Fruit fly (Drosophila melanogaster) whole organism: ENCODE measurements around the gene Best1.

Experiments used
- CG8478 ChIP-seq: fragments of >200 bp; optimal IDR thresholded peaks from 2 replicates; lab custom pipeline; 2018; ENCODE audit warnings: inconsistent platforms
- Dll ChIP-seq: fragments of >200 bp; optimal IDR thresholded peaks from 2 replicates; lab custom pipeline; 2017
- EcR ChIP-seq, 2 experiments: fragments of >200 bp; optimal IDR thresholded peaks; 2 replicates each; lab custom pipeline; 2017; ENCODE audit warnings: missing biosample characterization in 2 of 2, missing genetic modification characterization in 2 of 2, missing genetic modification reagents in 2 of 2
- pan ChIP-seq: fragments of >200 bp; optimal IDR thresholded peaks from 2 replicates; lab custom pipeline; 2017
- psq ChIP-seq: fragments of >200 bp; optimal IDR thresholded peaks from 2 replicates; lab custom pipeline; 2017
- usp ChIP-seq: fragments of >200 bp; optimal IDR thresholded peaks from 2 replicates; lab custom pipeline; 2017; ENCODE audit warnings: missing biosample characterization, missing genetic modification characterization, mixed read lengths

DNA sequence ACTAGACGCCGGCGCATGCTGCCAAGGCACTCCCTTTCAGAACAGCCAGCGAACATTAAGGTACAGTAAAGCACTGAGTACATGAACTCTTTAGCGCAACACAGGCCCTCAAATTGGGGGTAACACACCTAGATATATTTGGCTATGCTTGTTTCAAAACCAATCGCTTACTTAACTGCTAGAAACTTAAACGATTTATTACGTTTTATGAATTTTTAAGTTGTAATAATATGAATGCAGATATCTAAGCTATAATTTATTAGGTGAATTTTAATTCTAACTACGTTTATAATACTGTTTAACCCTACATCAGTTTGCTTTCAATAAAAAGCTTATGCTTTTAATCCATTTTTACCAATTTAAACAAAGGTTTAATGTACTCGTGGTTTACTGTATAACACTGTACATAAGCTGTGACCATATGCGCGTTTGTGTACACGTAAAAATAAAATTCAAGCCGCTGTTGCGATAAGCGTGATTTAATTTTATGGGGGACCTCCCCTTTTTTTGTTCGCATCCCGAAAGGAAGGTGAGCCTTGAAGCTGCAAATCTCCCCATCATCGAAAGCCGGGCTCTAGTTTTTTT, 6.7 kb upstream of the Best1 start:
- no peak for TF ChIP-seq psq (lab: Kevin White, UChicago)
- no peak for TF ChIP-seq CG8478 (lab: Kevin White, UChicago)
- TF ChIP-seq pan = no peak
- TF ChIP-seq Dll (lab: Kevin White, UChicago) = no peak
- no peak for TF ChIP-seq EcR (GFP tag; optimal IDR thresholded peaks at IDR 0.05; lab: Kevin White, UChicago)
- no peak for TF ChIP-seq usp
